Worm (Caenorhabditis elegans) whole organism, young adult: ENCODE data around the gene pitr-6.
"Not testable (repeated sequence)": the region's sequence is repeated elsewhere in the genome, so short reads cannot be mapped to it uniquely, and the experiment has no call there.

Source experiments
- B0261.1 ChIP-seq: sonication (generic microtip); optimal IDR thresholded peaks from 2 replicates; lab custom pipeline; 2016; ENCODE audit warnings: mild to moderate bottlenecking, missing genetic modification characterization, moderate library complexity, missing compliant biosample characterization
- C06A6.2 ChIP-seq: fragments of 200-800 bp; sonication (Bioruptor generic); conservative IDR thresholded peaks from 2 replicates; pipeline ENCODE4 v1.3.6; 2022; ENCODE audit warnings: missing genetic modification characterization, missing compliant biosample characterization
- F23B12.7 ChIP-seq: sonication (generic microtip); optimal IDR thresholded peaks from 2 replicates; lab custom pipeline; 2017; ENCODE audit warnings: missing genetic modification characterization, mild to moderate bottlenecking, missing compliant biosample characterization, antibody characterized with exemption, moderate library complexity; ENCODE audit not compliant: insufficient read depth
- F37B4.10 ChIP-seq: fragments of 200-800 bp; sonication (Bioruptor generic); IDR thresholded peaks from 2 replicates; pipeline ENCODE4 v1.3.6; 2022; ENCODE audit warnings: missing genetic modification characterization, missing compliant biosample characterization
- F49E8.2 ChIP-seq: sonication (generic microtip); optimal IDR thresholded peaks from 3 replicates; lab custom pipeline; 2017; ENCODE audit warnings: missing genetic modification characterization, mild to moderate bottlenecking, missing compliant biosample characterization, antibody characterized with exemption, moderate library complexity; ENCODE audit not compliant: insufficient read depth
- F57A8.1 ChIP-seq: fragments of 200-800 bp; sonication (Bioruptor generic); optimal IDR thresholded peaks from 2 replicates; lab custom pipeline; 2018; ENCODE audit warnings: mild to moderate bottlenecking, missing genetic modification characterization, moderate library complexity, missing compliant biosample characterization
- K12H6.12 ChIP-seq: fragments of 200-800 bp; sonication (Bioruptor generic); optimal IDR thresholded peaks from 2 replicates; lab custom pipeline; 2018; ENCODE audit warnings: mild to moderate bottlenecking, missing genetic modification characterization, missing compliant biosample characterization
- Y79H2A.3 ChIP-seq: fragments of 200-800 bp; sonication (Bioruptor generic); conservative IDR thresholded peaks from 2 replicates; pipeline ENCODE4 v1.3.6; 2022; ENCODE audit warnings: missing genetic modification reagents, missing genetic modification characterization, missing compliant biosample characterization
- attf-6 ChIP-seq: fragments of 200-800 bp; sonication (Bioruptor generic); IDR thresholded peaks from 2 replicates; pipeline ENCODE4 v1.3.6; 2022; ENCODE audit warnings: missing genetic modification reagents, missing genetic modification characterization, missing compliant biosample characterization
- chd-7 ChIP-seq: sonication (generic microtip); optimal IDR thresholded peaks from 2 replicates; lab custom pipeline; 2016; ENCODE audit warnings: mild to moderate bottlenecking, missing genetic modification characterization, moderate library complexity, missing compliant biosample characterization
- dpl-1 ChIP-seq: fragments of 150-350 bp; optimal IDR thresholded peaks from 2 replicates; lab custom pipeline; 2014; ENCODE audit warnings: missing biosample characterization, missing genetic modification reagents, missing genetic modification characterization
- egl-18 ChIP-seq: fragments of 200-800 bp; sonication (Bioruptor generic); IDR thresholded peaks from 2 replicates; pipeline ENCODE4 v1.3.6; 2022; ENCODE audit warnings: missing genetic modification reagents, missing genetic modification characterization, missing compliant biosample characterization
- hlh-26 ChIP-seq: fragments of 200-800 bp; sonication (Bioruptor generic); conservative IDR thresholded peaks from 2 replicates; pipeline ENCODE4 v1.3.6; 2022; ENCODE audit warnings: missing genetic modification reagents, missing genetic modification characterization, missing compliant biosample characterization
- hmg-20 ChIP-seq: fragments of 200-800 bp; sonication (Bioruptor generic); IDR thresholded peaks from 2 replicates; pipeline ENCODE4 v1.3.6; 2022; ENCODE audit warnings: missing genetic modification reagents, missing genetic modification characterization, missing compliant biosample characterization
- hsf-1 ChIP-seq: fragments of 200-800 bp; sonication (Bioruptor generic); IDR thresholded peaks from 2 replicates; pipeline ENCODE4 v1.3.6; 2022; ENCODE audit warnings: missing genetic modification reagents, missing genetic modification characterization, missing compliant biosample characterization
- lag-1 ChIP-seq: fragments of 200-800 bp; sonication (Bioruptor generic); IDR thresholded peaks from 2 replicates; pipeline ENCODE4 v1.3.6; 2022; ENCODE audit warnings: missing genetic modification reagents, missing genetic modification characterization, missing compliant biosample characterization
- let-526 ChIP-seq: fragments of 200-800 bp; sonication (Bioruptor generic); IDR thresholded peaks from 2 replicates; pipeline ENCODE4 v1.3.6; 2022; ENCODE audit warnings: missing genetic modification reagents, missing genetic modification characterization, missing compliant biosample characterization
- lin-26 ChIP-seq: fragments of 200-800 bp; sonication (Bioruptor generic); IDR thresholded peaks from 2 replicates; pipeline ENCODE4 v1.3.6; 2022; ENCODE audit warnings: missing genetic modification reagents, missing genetic modification characterization, missing compliant biosample characterization
- lsy-27 ChIP-seq: sonication (generic microtip); optimal IDR thresholded peaks from 2 replicates; lab custom pipeline; 2017; ENCODE audit warnings: missing genetic modification characterization, mild to moderate bottlenecking, missing compliant biosample characterization, antibody characterized with exemption, missing genotype, borderline replicate concordance; ENCODE audit not compliant: insufficient read depth
- madf-6 ChIP-seq: fragments of 200-800 bp; sonication (Bioruptor generic); IDR thresholded peaks from 2 replicates; pipeline ENCODE4 v1.3.6; 2022; ENCODE audit warnings: missing genetic modification reagents, missing genetic modification characterization, missing compliant biosample characterization
- madf-8 ChIP-seq: fragments of 200-800 bp; sonication (Bioruptor generic); conservative IDR thresholded peaks from 2 replicates; pipeline ENCODE4 v1.3.6; 2022; ENCODE audit warnings: missing genetic modification reagents, missing genetic modification characterization, missing compliant biosample characterization
- mes-4 ChIP-seq: sonication (generic microtip); optimal IDR thresholded peaks from 2 replicates; lab custom pipeline; 2016; ENCODE audit warnings: missing genotype, missing genetic modification characterization, missing compliant biosample characterization
- nfya-1 ChIP-seq: sonication (generic microtip); optimal IDR thresholded peaks from 2 replicates; lab custom pipeline; 2017; ENCODE audit warnings: antibody characterized with exemption, missing compliant biosample characterization, missing genetic modification characterization, borderline replicate concordance; ENCODE audit not compliant: insufficient read depth
- nhr-179 ChIP-seq: sonication (generic microtip); optimal IDR thresholded peaks from 2 replicates; lab custom pipeline; 2016; ENCODE audit warnings: mild to moderate bottlenecking, missing genetic modification characterization, missing compliant biosample characterization
- nhr-80 ChIP-seq: sonication (generic microtip); optimal IDR thresholded peaks from 2 replicates; lab custom pipeline; 2016; ENCODE audit warnings: missing genetic modification characterization, missing compliant biosample characterization
- sea-2 ChIP-seq: fragments of 200-800 bp; sonication (Bioruptor generic); IDR thresholded peaks from 2 replicates; pipeline ENCODE4 v1.3.6; 2022; ENCODE audit warnings: missing genetic modification characterization, missing compliant biosample characterization
- snpc-1.3 ChIP-seq: sonication (generic microtip); optimal IDR thresholded peaks from 2 replicates; lab custom pipeline; 2017; ENCODE audit warnings: missing genetic modification characterization, mild to moderate bottlenecking, missing compliant biosample characterization, antibody characterized with exemption, moderate library complexity, missing genotype, missing genetic modification reagents; ENCODE audit not compliant: insufficient read depth
- snpc-3.4 ChIP-seq: sonication (generic microtip); optimal IDR thresholded peaks from 2 replicates; lab custom pipeline; 2017; ENCODE audit warnings: missing genetic modification characterization, mild to moderate bottlenecking, missing compliant biosample characterization, antibody characterized with exemption, moderate library complexity, missing genotype, missing genetic modification reagents
- zim-3 ChIP-seq: sonication (generic microtip); optimal IDR thresholded peaks from 2 replicates; lab custom pipeline; 2017; ENCODE audit warnings: mild to moderate bottlenecking, missing genetic modification characterization, moderate library complexity, missing compliant biosample characterization
- ztf-22 ChIP-seq: fragments of 200-800 bp; sonication (Bioruptor generic); optimal IDR thresholded peaks from 2 replicates; lab custom pipeline; 2018; ENCODE audit warnings: mild to moderate bottlenecking, missing genetic modification characterization, moderate library complexity, missing compliant biosample characterization

Gene pitr-6

ce11 chrII:12438441-12438840 is 6.7 kb upstream of the pitr-6 start, which contains the start of gene Y57A10C.9:
Gene Y57A10C.9, minus strand, starts transcription at chrII:12438541.
- TF ChIP-seq F37B4.10 (GFP tag; lab: Robert Waterston, UW) (no peak), F23B12.7 (tag; lab: Kevin White, UChicago) (no peak), madf-8 (GFP tag; lab: Robert Waterston, UW) (no peak), let-526 (no peak)
- TF ChIP-seq, all 124 proteins: peak for 0

ce11 chrII:12441164-12441563 is 4.0 kb upstream of the pitr-6 start, which contains the start of gene Y57A10C.10:
Gene Y57A10C.10, minus strand, starts transcription at chrII:12441264.
- TF ChIP-seq snpc-1.3 (tag; lab: Kevin White, UChicago); dpl-1 (GFP tag; lab: Kevin White, UChicago); F49E8.2: not testable (repeated sequence)

- no peak for TF ChIP-seq ztf-22 (GFP tag; lab: Kevin White, UChicago)
- TF ChIP-seq hsf-1: no peak
- no peak for TF ChIP-seq F57A8.1 (GFP tag; lab: Kevin White, UChicago)
- no peak for TF ChIP-seq lin-26
- TF ChIP-seq attf-6 (GFP tag; lab: Robert Waterston, UW): no peak
- no peak for TF ChIP-seq nhr-80 (tag; lab: Kevin White, UChicago)
- no peak for TF ChIP-seq snpc-3.4 (tag; lab: Kevin White, UChicago)
- TF ChIP-seq snpc-1.3 (tag; lab: Kevin White, UChicago): no peak
- TF ChIP-seq K12H6.12 (tag; lab: Kevin White, UChicago): no peak
- TF ChIP-seq Y79H2A.3 (GFP tag; lab: Robert Waterston, UW): no peak
- no peak for TF ChIP-seq hlh-26 (GFP tag; lab: Robert Waterston, UW)
- TF ChIP-seq F49E8.2: no peak
Observed at ce11 chrII:12448241-12448640, 3.1 kb downstream of the pitr-6 start, which contains the start of gene srh-27. Gene srh-27, plus strand, starts transcription at chrII:12448541.

ce11 chrII:12449849-12450248 is 4.7 kb downstream of the pitr-6 start, which contains the start of gene sre-34:
Gene sre-34, plus strand, starts transcription at chrII:12450149.
- TF ChIP-seq dpl-1 (GFP tag; lab: Kevin White, UChicago) (no peak), zim-3 (no peak), mes-4 (tag; lab: Kevin White, UChicago) (no peak), hmg-20 (no peak), madf-6 (GFP tag; lab: Robert Waterston, UW) (no peak), lin-26 (no peak), lsy-27 (tag; lab: Kevin White, UChicago) (no peak)
- TF ChIP-seq, all 124 proteins: peak for 0

ce11 chrII:12452754-12453352 is 7.7 kb downstream of the pitr-6 start, which contains the start of the genes sre-35 and sre-33:
Gene sre-35, minus strand, starts transcription at chrII:12452854.
Gene sre-33, plus strand, starts transcription at chrII:12453302.
- TF ChIP-seq C06A6.2 (GFP tag; lab: Robert Waterston, UW) (no peak), let-526 (no peak), nhr-179 (tag; lab: Kevin White, UChicago) (no peak), lag-1 (GFP tag; lab: Robert Waterston, UW) (no peak), sea-2 (GFP tag; lab: Robert Waterston, UW) (no peak), egl-18 (GFP tag; lab: Robert Waterston, UW) (no peak)

ce11 chrII:12456633-12457032 is 11.5 kb downstream of the pitr-6 start, which contains the start of gene sre-32:
Gene sre-32, minus strand, starts transcription at chrII:12456733.
- TF ChIP-seq chd-7 (tag; lab: Kevin White, UChicago) (no peak), B0261.1 (no peak), madf-8 (GFP tag; lab: Robert Waterston, UW) (no peak), nfya-1 (tag; lab: Kevin White, UChicago) (no peak)
